Fruit fly (Drosophila melanogaster) whole organism, pupa: ENCODE measurements around the gene MED11.

Experiments
- CG12605 ChIP-seq: fragments of 200-800 bp; sonication (Bioruptor generic); IDR thresholded peaks from 2 replicates; pipeline ENCODE4 v1.3.6; 2022; ENCODE audit warnings: missing biosample characterization, missing genetic modification characterization
- CG14655 ChIP-seq: fragments of 200-800 bp; sonication (Bioruptor generic); optimal IDR thresholded peaks from 3 replicates; lab custom pipeline; 2017; ENCODE audit warnings: mild to moderate bottlenecking, missing biosample characterization, missing genetic modification reagents, missing genetic modification characterization
- CG15710 ChIP-seq: fragments of 200-800 bp; sonication (Bioruptor generic); optimal IDR thresholded peaks from 2 replicates; lab custom pipeline; 2018; ENCODE audit warnings: missing biosample characterization, mild to moderate bottlenecking, missing genetic modification characterization, moderate library complexity
- CG34367 ChIP-seq: fragments of 200-800 bp; sonication (Bioruptor generic); optimal IDR thresholded peaks from 2 replicates; lab custom pipeline; 2018; ENCODE audit warnings: missing biosample characterization, mild to moderate bottlenecking, missing genetic modification characterization
- CG4496 ChIP-seq: fragments of 200-800 bp; sonication (Bioruptor generic); IDR thresholded peaks from 3 replicates; pipeline ENCODE4 v1.3.6; 2022; ENCODE audit warnings: missing biosample characterization, missing genetic modification characterization
- CG8159 ChIP-seq: fragments of 200-800 bp; sonication (Bioruptor generic); optimal IDR thresholded peaks from 3 replicates; lab custom pipeline; 2018; ENCODE audit warnings: missing biosample characterization, mild to moderate bottlenecking, missing genetic modification characterization, moderate library complexity
- CG8301 ChIP-seq: fragments of 200-800 bp; sonication (Bioruptor generic); optimal IDR thresholded peaks from 2 replicates; lab custom pipeline; 2018; ENCODE audit warnings: missing biosample characterization, mild to moderate bottlenecking, missing genetic modification characterization
- EcR ChIP-seq: fragments of 200-800 bp; sonication (Bioruptor generic); optimal IDR thresholded peaks from 3 replicates; lab custom pipeline; 2019; ENCODE audit warnings: missing biosample characterization, missing genetic modification characterization, mild to moderate bottlenecking, moderate library complexity, missing genetic modification reagents
- Pif1A ChIP-seq: fragments of 200-800 bp; sonication (Bioruptor generic); optimal IDR thresholded peaks from 3 replicates; lab custom pipeline; 2016; ENCODE audit warnings: missing biosample characterization, missing genetic modification characterization
- Pif1B ChIP-seq: fragments of 200-800 bp; sonication (Bioruptor generic); optimal IDR thresholded peaks from 3 replicates; lab custom pipeline; 2016; ENCODE audit warnings: missing biosample characterization, missing genetic modification characterization
- Snoo ChIP-seq: fragments of 200-800 bp; sonication (Bioruptor generic); optimal IDR thresholded peaks from 3 replicates; lab custom pipeline; 2017; ENCODE audit warnings: missing biosample characterization, mild to moderate bottlenecking, missing genetic modification characterization, inconsistent platforms
- gl ChIP-seq: fragments of 200-800 bp; sonication (Bioruptor generic); optimal IDR thresholded peaks from 2 replicates; lab custom pipeline; 2018; ENCODE audit warnings: missing biosample characterization, mild to moderate bottlenecking, missing genetic modification characterization

DNA sequence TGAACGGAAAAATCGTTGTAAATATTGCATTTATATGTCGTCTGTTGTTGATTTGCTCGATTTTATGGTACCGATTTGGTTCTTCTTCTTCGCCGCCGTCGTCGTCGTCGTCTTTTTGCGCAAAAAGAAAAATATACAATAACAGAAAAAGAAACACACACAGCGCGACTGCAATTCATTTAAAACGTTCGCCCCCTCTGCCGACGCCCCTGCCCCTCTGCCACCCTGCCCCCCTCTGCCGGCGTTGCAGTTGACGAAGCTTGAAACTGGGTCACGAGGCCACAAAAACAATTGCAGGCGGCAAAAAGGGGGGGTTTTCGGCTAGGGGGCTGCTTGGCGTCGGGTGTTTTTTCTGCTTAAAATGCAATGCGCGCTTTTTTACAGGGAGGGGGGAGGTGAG lies 37.9 kb downstream of the MED11 start:
- peak; percentile 83 for TF ChIP-seq CG4496 (GFP tag; lab: Robert Waterston, UW)
- peak; percentile 50 for TF ChIP-seq CG12605 (GFP tag; lab: Robert Waterston, UW)
- TF ChIP-seq gl, result no peak
- peak; percentile 51 for TF ChIP-seq CG15710 (tag; lab: Kevin White, UChicago)
- peak; percentile 13 for TF ChIP-seq CG14655 (GFP tag; lab: Kevin White, UChicago)
- TF ChIP-seq Pif1B (GFP tag; lab: Kevin White, UChicago), result no peak
- no peak for TF ChIP-seq Snoo (tag; lab: Kevin White, UChicago)
- TF ChIP-seq Pif1A (GFP tag; lab: Kevin White, UChicago), result no peak
- peak; percentile 6 for TF ChIP-seq EcR (GFP tag; lab: Kevin White, UChicago)
- peak; percentile 19 for TF ChIP-seq CG8301 (tag; lab: Kevin White, UChicago)
- TF ChIP-seq CG34367 (tag; lab: Kevin White, UChicago), result peak; percentile 29
- TF ChIP-seq CG8159 (tag; lab: Kevin White, UChicago), result peak; percentile 35
